Fruit fly (Drosophila melanogaster): ENCODE measurements around the gene Fbxl4.

Gene Fbxl4

DNA sequence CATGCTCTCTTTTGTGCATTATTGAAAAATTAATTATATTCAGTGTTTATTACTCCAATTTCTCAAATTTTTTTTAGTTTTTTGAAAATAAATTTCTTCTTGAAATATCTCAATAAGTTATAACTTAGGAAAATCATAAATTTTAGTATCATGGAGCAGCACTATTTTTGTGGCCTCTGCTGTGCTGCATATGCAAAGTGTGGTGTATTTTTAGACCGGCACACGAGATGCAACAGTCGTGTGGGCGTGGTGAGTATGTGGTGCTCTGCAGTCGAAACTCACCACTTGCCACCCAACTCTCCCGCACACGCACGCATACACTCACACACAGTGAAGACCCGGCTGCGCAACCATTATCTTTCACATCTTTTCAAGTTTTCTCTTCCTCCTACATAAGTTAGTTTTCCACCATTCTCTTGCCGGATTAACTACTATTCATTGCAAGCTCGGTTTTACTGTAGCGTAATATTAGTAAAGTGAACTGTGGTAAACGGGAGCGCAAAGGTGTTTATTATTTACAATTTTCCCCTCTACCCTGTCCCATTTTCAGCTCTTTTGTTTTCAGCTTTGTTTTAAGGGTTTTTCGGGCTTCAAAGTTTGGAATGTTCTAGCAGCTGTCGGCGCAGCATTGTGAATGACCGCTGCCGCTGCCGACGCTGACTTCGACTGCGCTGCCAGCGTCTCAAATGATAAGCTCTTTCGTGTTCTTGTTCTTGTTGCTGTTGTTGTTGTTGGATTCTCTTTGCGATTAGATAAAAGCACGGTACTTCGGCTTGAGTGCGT lies 29.1 kb downstream of the Fbxl4 start:
- TF ChIP-seq CG33017 (tag; optimal IDR thresholded peaks at IDR 0.05), result peak; percentile 41
- TF ChIP-seq toe (GFP tag; optimal IDR thresholded peaks at IDR 0.05), result peak; percentile 12
- TF ChIP-seq Hr96 (GFP tag; optimal IDR thresholded peaks at IDR 0.05), result peak; percentile 42
- peak; percentile 72 for TF ChIP-seq kay (GFP tag; ENCODE audit: borderline replicate concordance)
- TF ChIP-seq CG7045 (GFP tag; optimal IDR thresholded peaks at IDR 0.05), result peak; percentile 58
- TF ChIP-seq pad (GFP tag; optimal IDR thresholded peaks at IDR 0.05), result peak; percentile 26
- peak; percentile 28 for TF ChIP-seq CG14711 (tag; optimal IDR thresholded peaks at IDR 0.05)
- TF ChIP-seq Clk (GFP tag; optimal IDR thresholded peaks at IDR 0.05), result no peak
- no peak for TF ChIP-seq CG7101 (tag; optimal IDR thresholded peaks at IDR 0.05)
- peak; percentile 39 for TF ChIP-seq bab1 (GFP tag; optimal IDR thresholded peaks at IDR 0.05)
- TF ChIP-seq CG12768 (GFP tag; optimal IDR thresholded peaks at IDR 0.05), result no peak
- TF ChIP-seq CG5204 (GFP tag; optimal IDR thresholded peaks at IDR 0.05), result no peak
- TF ChIP-seq CG11617 (GFP tag; optimal IDR thresholded peaks at IDR 0.05), result peak; percentile 36
- TF ChIP-seq cic (GFP tag; optimal IDR thresholded peaks at IDR 0.05), result no peak

DNA sequence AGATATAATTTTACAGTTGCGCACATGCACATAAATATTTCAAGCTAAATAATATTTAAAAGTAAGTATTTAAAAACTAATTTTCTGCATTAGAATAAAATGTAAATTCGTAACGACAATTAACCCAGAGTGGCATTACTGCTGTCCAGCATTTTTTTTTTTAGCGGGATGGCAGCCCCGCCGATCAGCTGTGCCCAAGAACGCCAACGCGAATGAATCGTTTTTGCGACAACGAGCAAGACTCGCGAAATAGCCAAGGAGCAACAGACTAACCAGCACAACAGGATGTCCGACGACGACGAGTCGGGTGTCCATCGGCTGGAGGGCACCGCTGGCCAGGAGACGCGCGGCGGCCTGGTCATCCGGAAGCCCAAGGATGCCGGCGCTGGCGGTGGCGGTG lies 36.5 kb downstream of the Fbxl4 start, which contains the start of gene Prp16:
Gene Prp16, plus strand, starts transcription at position 185 of the 400 bp plus-strand sequence.
- TF ChIP-seq ovo (GFP tag; optimal IDR thresholded peaks at IDR 0.05) (no peak), Mnt (GFP tag; optimal IDR thresholded peaks at IDR 0.05) (no peak), CG11617 (GFP tag; optimal IDR thresholded peaks at IDR 0.05) (no peak), CG7101 (tag; optimal IDR thresholded peaks at IDR 0.05) (no peak), CG1620 (GFP tag; optimal IDR thresholded peaks at IDR 0.05) (no peak), Hr96 (GFP tag; optimal IDR thresholded peaks at IDR 0.05) (no peak), Crg-1 (GFP tag; optimal IDR thresholded peaks at IDR 0.05) (no peak), pad (GFP tag; optimal IDR thresholded peaks at IDR 0.05) (no peak), CG12768 (GFP tag; optimal IDR thresholded peaks at IDR 0.05) (no peak), CG14711 (tag; optimal IDR thresholded peaks at IDR 0.05) (no peak), bab1 (GFP tag; optimal IDR thresholded peaks at IDR 0.05) (no peak), cnc (optimal IDR thresholded peaks at IDR 0.05) (no peak), tj (GFP tag; optimal IDR thresholded peaks at IDR 0.05) (no peak), CG5204 (GFP tag; optimal IDR thresholded peaks at IDR 0.05) (no peak), toe (GFP tag; optimal IDR thresholded peaks at IDR 0.05) (no peak)

DNA sequence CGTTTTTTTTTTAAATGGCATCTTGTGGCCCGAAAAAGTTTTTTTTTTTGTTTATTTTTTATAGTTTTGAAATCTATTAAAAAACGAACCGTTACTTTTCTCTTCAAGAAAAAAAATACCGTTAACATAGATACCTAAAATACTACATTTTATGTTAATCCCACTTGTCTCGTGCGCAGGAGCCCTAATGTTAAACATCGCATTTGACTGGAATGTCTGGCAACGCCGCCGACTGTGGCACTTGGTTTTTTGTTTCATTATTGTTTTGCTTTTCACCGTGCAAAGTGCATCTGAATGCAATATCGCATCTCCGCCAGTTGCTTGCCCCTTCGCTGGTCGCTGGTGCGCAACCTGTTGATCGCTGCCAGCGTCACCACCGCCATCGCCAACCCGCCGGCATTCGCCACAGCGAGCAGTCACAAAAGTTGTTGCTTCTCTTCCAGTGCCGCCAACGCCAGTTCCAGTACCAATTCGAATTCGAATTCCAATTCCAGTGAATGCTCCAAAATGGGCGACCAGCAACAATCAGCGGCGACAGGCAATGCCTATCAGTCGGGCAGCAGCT lies 37.7 kb downstream of the Fbxl4 start, which contains the start of gene CG11590:
Gene CG11590, plus strand, starts transcription at position 212 of the 565 bp plus-strand sequence.
- no peak for TF ChIP-seq cic (GFP tag; optimal IDR thresholded peaks at IDR 0.05)
- TF ChIP-seq Hr96 (GFP tag; optimal IDR thresholded peaks at IDR 0.05), result no peak
- no peak for TF ChIP-seq kay (GFP tag; ENCODE audit: borderline replicate concordance)
- TF ChIP-seq Crg-1 (GFP tag; optimal IDR thresholded peaks at IDR 0.05), result no peak
- TF ChIP-seq ovo (GFP tag; optimal IDR thresholded peaks at IDR 0.05), result no peak
- TF ChIP-seq bab1 (GFP tag; optimal IDR thresholded peaks at IDR 0.05), result peak; percentile 38

DNA sequence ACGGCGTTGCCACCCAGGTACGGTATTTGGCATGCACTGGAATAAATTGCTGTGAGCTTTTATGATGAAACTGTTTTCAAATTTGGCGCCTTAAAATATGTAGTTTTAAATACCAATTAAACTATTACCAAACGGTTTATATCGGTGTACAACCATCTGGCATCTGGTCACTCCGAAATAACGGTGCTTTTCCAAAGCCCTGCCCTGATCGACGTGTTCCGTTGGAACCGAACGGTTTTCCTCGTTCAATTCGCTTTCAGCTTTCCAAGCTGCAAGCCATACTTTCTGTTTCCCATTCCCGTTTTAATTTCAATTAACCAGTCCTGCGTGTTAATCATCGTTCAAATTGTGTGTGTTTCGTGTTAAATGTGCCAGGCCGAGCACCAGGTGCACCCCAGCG lies 44.7 kb downstream of the Fbxl4 start, which contains the start of gene yl:
Gene yl, plus strand, starts transcription at position 202 of the 400 bp plus-strand sequence.
- TF ChIP-seq CG33017 (tag; optimal IDR thresholded peaks at IDR 0.05) (no peak), tj (GFP tag; optimal IDR thresholded peaks at IDR 0.05) (no peak), pad (GFP tag; optimal IDR thresholded peaks at IDR 0.05) (no peak), CG5204 (GFP tag; optimal IDR thresholded peaks at IDR 0.05) (no peak), CG7045 (GFP tag; optimal IDR thresholded peaks at IDR 0.05) (no peak), ovo (GFP tag; optimal IDR thresholded peaks at IDR 0.05) (peak; percentile 93), Clk (GFP tag; optimal IDR thresholded peaks at IDR 0.05) (no peak)

DNA sequence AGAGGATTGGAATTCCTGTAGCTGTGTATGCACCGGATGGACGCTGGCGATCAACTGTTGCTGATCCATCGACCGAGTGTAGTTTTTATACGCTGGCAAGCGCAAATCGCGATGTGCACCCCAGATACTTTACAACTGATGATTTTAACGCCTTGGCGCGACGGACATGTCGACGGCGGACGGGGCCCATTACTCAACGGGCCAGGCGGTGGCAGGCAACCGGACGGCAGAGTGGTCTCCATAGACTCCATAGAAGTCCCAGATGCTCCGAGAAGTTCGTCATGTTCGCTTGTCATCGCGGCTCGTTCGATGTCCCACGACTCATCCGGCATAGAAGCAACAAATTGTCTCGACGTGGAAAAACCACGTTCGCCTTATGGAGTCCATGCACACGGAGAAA lies 45.8 kb downstream of the Fbxl4 start, which contains the start of gene CG13403:
Gene CG13403, minus strand, starts transcription at position 101 of the 400 bp plus-strand sequence.
- TF ChIP-seq CG14711 (tag; optimal IDR thresholded peaks at IDR 0.05) (no peak), kay (GFP tag; ENCODE audit: borderline replicate concordance) (no peak), CG5204 (GFP tag; optimal IDR thresholded peaks at IDR 0.05) (no peak), Mnt (GFP tag; optimal IDR thresholded peaks at IDR 0.05) (no peak), CG1620 (GFP tag; optimal IDR thresholded peaks at IDR 0.05) (no peak), ovo (GFP tag; optimal IDR thresholded peaks at IDR 0.05) (no peak), CG12768 (GFP tag; optimal IDR thresholded peaks at IDR 0.05) (no peak), cnc (optimal IDR thresholded peaks at IDR 0.05) (no peak), CG7045 (GFP tag; optimal IDR thresholded peaks at IDR 0.05) (no peak), Hr96 (GFP tag; optimal IDR thresholded peaks at IDR 0.05) (no peak), Clk (GFP tag; optimal IDR thresholded peaks at IDR 0.05) (no peak), Crg-1 (GFP tag; optimal IDR thresholded peaks at IDR 0.05) (no peak), tj (GFP tag; optimal IDR thresholded peaks at IDR 0.05) (no peak), CG33017 (tag; optimal IDR thresholded peaks at IDR 0.05) (no peak)

DNA sequence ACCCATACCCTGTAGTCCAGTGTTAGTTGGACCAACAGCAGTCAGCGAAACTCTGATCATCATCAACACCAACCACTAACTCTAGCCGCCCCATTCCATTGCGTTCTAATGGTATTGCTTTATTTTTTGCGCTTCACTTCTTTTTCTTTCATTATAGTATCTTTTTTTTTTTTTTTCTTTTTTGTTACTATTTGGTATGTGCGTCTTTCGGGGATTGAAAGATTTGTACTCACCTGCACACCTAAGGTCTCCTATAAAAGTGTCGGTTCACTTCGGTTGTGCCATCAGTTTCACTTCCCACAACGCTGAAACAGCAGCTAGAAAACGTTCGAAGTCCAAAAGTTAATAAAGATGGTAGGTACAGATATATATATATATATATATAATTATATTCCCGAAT lies 48.5 kb downstream of the Fbxl4 start, which contains the start of gene CG11585:
Gene CG11585, plus strand, starts transcription at position 301 of the 400 bp plus-strand sequence.
- TF ChIP-seq CG7101 (tag; optimal IDR thresholded peaks at IDR 0.05) (no peak), CG33017 (tag; optimal IDR thresholded peaks at IDR 0.05) (no peak)

All from whole organism, adult.